Worm (Caenorhabditis elegans) whole organism, L1 larva: ENCODE results near the gene srd-43.

Experiments used
- alr-1 ChIP-seq: fragments of 200-800 bp; sonication (Bioruptor generic); optimal IDR thresholded peaks from 2 replicates; lab custom pipeline; 2018; ENCODE audit warnings: borderline replicate concordance, mild to moderate bottlenecking, missing genetic modification characterization, missing compliant biosample characterization
- blmp-1 ChIP-seq: fragments of 150-350 bp; optimal IDR thresholded peaks from 2 replicates; lab custom pipeline; 2014; ENCODE audit warnings: missing biosample characterization, missing genetic modification characterization
- efl-1 ChIP-seq, 4 experiments: fragments of 150-350 bp; optimal IDR thresholded peaks in 3 of 4; peaks in 1 of 4; 1 replicate in 1 of 4; 2 replicates in 3 of 4; lab custom pipeline; 2014; ENCODE audit warnings: missing biosample characterization in 2 of 4, missing genetic modification characterization in 2 of 4, missing genetic modification reagents in 2 of 4
- elt-2 ChIP-seq: sonication (generic microtip); optimal IDR thresholded peaks from 2 replicates; lab custom pipeline; 2016; ENCODE audit warnings: missing genetic modification characterization, mild to moderate bottlenecking, inconsistent platforms, missing compliant biosample characterization, missing genetic modification reagents
- ets-5 ChIP-seq: fragments of 200-800 bp; sonication (Bioruptor generic); IDR thresholded peaks from 2 replicates; pipeline ENCODE4 v1.3.6; 2022; ENCODE audit warnings: missing genetic modification characterization, missing compliant biosample characterization
- fkh-8 ChIP-seq: sonication (generic microtip); optimal IDR thresholded peaks from 2 replicates; lab custom pipeline; 2016; ENCODE audit warnings: mild to moderate bottlenecking, missing genetic modification characterization, missing compliant biosample characterization
- hlh-17 ChIP-seq: fragments of 200-800 bp; sonication (Bioruptor generic); optimal IDR thresholded peaks from 2 replicates; lab custom pipeline; 2018; ENCODE audit warnings: missing genetic modification characterization, mild to moderate bottlenecking, missing compliant biosample characterization, moderate library complexity, borderline replicate concordance
- irx-1 ChIP-seq: sonication (generic microtip); optimal IDR thresholded peaks from 2 replicates; lab custom pipeline; 2016; ENCODE audit warnings: missing genetic modification characterization, missing compliant biosample characterization
- jun-1 ChIP-seq: fragments of 150-350 bp; optimal IDR thresholded peaks from 2 replicates; lab custom pipeline; 2014; ENCODE audit warnings: missing biosample characterization, missing genetic modification reagents, missing genetic modification characterization
- mdl-1 ChIP-seq, 2 experiments: fragments of 150-350 bp; optimal IDR thresholded peaks; 2 replicates each; lab custom pipeline; 2014 to 2017; ENCODE audit warnings: missing biosample characterization in 2 of 2, missing genetic modification characterization in 2 of 2, inconsistent platforms in 1 of 2
- nhr-71 ChIP-seq: sonication (generic microtip); optimal IDR thresholded peaks from 2 replicates; lab custom pipeline; 2016; ENCODE audit warnings: mild to moderate bottlenecking, missing genetic modification characterization, moderate library complexity, missing compliant biosample characterization
- nhr-90 ChIP-seq: sonication (generic microtip); optimal IDR thresholded peaks from 2 replicates; lab custom pipeline; 2016; ENCODE audit warnings: mild to moderate bottlenecking, missing genetic modification characterization, missing compliant biosample characterization; ENCODE audit not compliant: poor library complexity
- pag-3 ChIP-seq: sonication (generic microtip); optimal IDR thresholded peaks from 2 replicates; lab custom pipeline; 2017; ENCODE audit warnings: missing genetic modification characterization, mild to moderate bottlenecking, missing compliant biosample characterization, antibody characterized with exemption, borderline replicate concordance; ENCODE audit not compliant: insufficient read depth
- snpc-4 ChIP-seq: fragments of 150-350 bp; optimal IDR thresholded peaks from 2 replicates; lab custom pipeline; 2014; ENCODE audit warnings: missing biosample characterization, missing genetic modification characterization
- tlp-1 ChIP-seq: fragments of 150-350 bp; optimal IDR thresholded peaks from 2 replicates; lab custom pipeline; 2014; ENCODE audit warnings: missing biosample characterization, missing genetic modification characterization
- unc-86 ChIP-seq: sonication (generic microtip); optimal IDR thresholded peaks from 2 replicates; lab custom pipeline; 2016; ENCODE audit warnings: missing genetic modification characterization, missing compliant biosample characterization
- vab-15 ChIP-seq: sonication (generic microtip); optimal IDR thresholded peaks from 2 replicates; lab custom pipeline; 2017; ENCODE audit warnings: missing genotype, mild to moderate bottlenecking, missing genetic modification characterization, missing compliant biosample characterization

Gene srd-43

DNA sequence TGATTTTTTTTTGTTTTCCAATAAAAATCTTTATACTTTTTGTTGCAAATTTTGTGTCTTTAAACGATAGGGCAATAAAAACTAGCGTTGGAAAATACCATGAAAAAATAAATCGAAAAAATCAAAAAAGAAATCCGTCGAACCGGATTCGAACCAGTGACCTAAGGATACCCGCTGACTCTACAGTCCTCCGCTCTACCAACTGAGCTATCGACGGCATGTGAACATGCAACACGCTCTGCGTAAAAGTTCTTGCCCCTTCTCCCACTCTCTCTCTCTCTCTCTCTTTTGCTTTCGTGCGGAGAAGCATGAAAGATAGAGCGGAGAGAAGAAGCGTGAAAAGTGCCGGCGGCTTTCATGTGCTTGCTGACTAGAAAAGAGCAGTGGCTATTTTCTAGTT is 41.1 kb downstream of the srd-43 start (continued):
- peak; percentile 12 for TF ChIP-seq fkh-8 (tag; lab: Kevin White, UChicago)
- TF ChIP-seq unc-86, result peak; percentile 44
- TF ChIP-seq blmp-1 (tag; lab: Kevin White, UChicago), result no peak
- peak; percentile 11 for TF ChIP-seq irx-1 (tag; lab: Kevin White, UChicago)
- peak; percentile 27 for TF ChIP-seq nhr-90
- TF ChIP-seq ets-5 (GFP tag; lab: Robert Waterston, UW), result no peak
- TF ChIP-seq alr-1 (tag; lab: Kevin White, UChicago), result no peak
- TF ChIP-seq jun-1 (tag; lab: Kevin White, UChicago), result peak; percentile 54
- peak in 1 of 2 experiments; percentile 44 for TF ChIP-seq mdl-1 (tag; optimal IDR thresholded peaks at IDR 0.05; lab: Kevin White, UChicago)
- no peak for TF ChIP-seq hlh-17 (GFP tag; lab: Kevin White, UChicago)

ce11 chrX:13262195-13262594 is 43.4 kb downstream of the srd-43 start, which contains the start of gene K09A11.1:
Gene K09A11.1 (plus strand): TSS chrX:13262495.
- no peak for TF ChIP-seq pag-3

DNA sequence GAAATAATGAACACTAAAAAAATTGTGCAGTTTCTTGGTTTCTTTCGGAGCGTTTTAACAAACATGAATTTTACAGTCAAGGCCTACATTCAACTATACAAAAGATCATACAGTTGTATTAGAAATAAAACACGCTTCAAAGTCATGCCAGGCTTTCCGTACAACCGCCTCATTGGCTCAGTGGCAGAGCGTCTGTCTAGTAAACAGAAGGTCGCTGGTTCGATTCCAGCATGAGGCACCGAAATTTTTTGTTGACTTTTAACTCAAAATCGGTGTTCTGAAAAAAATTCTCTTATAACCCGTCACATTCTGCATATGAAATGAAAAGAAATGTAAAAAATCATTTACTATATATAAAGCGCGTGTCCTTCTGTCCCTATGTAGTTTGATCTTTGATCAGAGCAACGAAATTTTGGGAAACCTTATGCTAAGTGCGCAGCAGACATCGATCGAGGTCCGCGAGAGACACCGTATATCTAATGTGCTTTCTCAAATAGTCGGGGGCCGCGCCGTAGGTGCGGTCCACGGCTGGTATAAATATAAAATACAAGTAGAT is 44.5 kb downstream of the srd-43 start:
- peak; percentile 11 for TF ChIP-seq snpc-4
- peak; percentile 8 for TF ChIP-seq nhr-71
- TF ChIP-seq elt-2 (tag; lab: Kevin White, UChicago), result peak; percentile 0
- TF ChIP-seq, all 84 proteins: peak for 3; not testable (repeated sequence) for 81

- TF ChIP-seq tlp-1 (tag; lab: Kevin White, UChicago) (peak; percentile 77), elt-2 (tag; lab: Kevin White, UChicago) (peak; percentile 82), vab-15 (no peak), efl-1 (optimal IDR thresholded peaks at IDR 0.05; lab: Kevin White, UChicago) (no peak), efl-1 (GFP tag; optimal IDR thresholded peaks at IDR 0.05 in 1 of 2; lab: Kevin White, UChicago) (peak in 1 of 2 experiments; percentile 41)
Measured at ce11 chrX:13257577-13257976, 48.1 kb downstream of the srd-43 start, which contains the start of gene K08H2.10. Gene K08H2.10 (plus strand): TSS chrX:13257806.
